Fruit fly (Drosophila melanogaster) whole organism, embryonic: ENCODE results near the gene CG15498.

Source experiments
- B-H2 ChIP-seq: fragments of 200-800 bp; sonication (Bioruptor generic); optimal IDR thresholded peaks from 2 replicates; lab custom pipeline; 2018; ENCODE audit warnings: missing biosample characterization, mild to moderate bottlenecking, missing genetic modification characterization
- CG10959 ChIP-seq: fragments of 200-800 bp; sonication (Bioruptor generic); IDR thresholded peaks from 2 replicates; pipeline ENCODE4 v1.3.6; 2022; ENCODE audit warnings: missing biosample characterization, missing genetic modification characterization
- CG12659 ChIP-seq: fragments of 200-800 bp; sonication (Bioruptor generic); optimal IDR thresholded peaks from 3 replicates; lab custom pipeline; 2017; ENCODE audit warnings: mild to moderate bottlenecking, missing biosample characterization, missing genetic modification reagents, missing genetic modification characterization
- CG1603 ChIP-seq: fragments of 200-800 bp; sonication (Bioruptor generic); optimal IDR thresholded peaks from 2 replicates; lab custom pipeline; 2019; ENCODE audit warnings: missing biosample characterization, mild to moderate bottlenecking, missing genetic modification characterization, moderate library complexity
- CG16863 ChIP-seq: fragments of 200-800 bp; sonication (Bioruptor generic); optimal IDR thresholded peaks from 3 replicates; lab custom pipeline; 2016; ENCODE audit warnings: missing biosample characterization, missing genetic modification characterization
- CG17186 ChIP-seq: fragments of 200-800 bp; sonication (Bioruptor generic); optimal IDR thresholded peaks from 3 replicates; lab custom pipeline; 2017; ENCODE audit warnings: missing biosample characterization, missing genetic modification reagents, missing genetic modification characterization
- CG17328 ChIP-seq: fragments of 200-800 bp; sonication (Bioruptor generic); IDR thresholded peaks from 2 replicates; pipeline ENCODE4 v1.3.6; 2022; ENCODE audit warnings: missing biosample characterization, missing genetic modification characterization
- CG17568 ChIP-seq: fragments of 200-800 bp; sonication (Bioruptor generic); optimal IDR thresholded peaks from 2 replicates; lab custom pipeline; 2018; ENCODE audit warnings: missing biosample characterization, mild to moderate bottlenecking, missing genetic modification characterization, moderate library complexity
- CG2875 ChIP-seq: fragments of 200-800 bp; sonication (Bioruptor generic); optimal IDR thresholded peaks from 2 replicates; lab custom pipeline; 2017; ENCODE audit warnings: missing biosample characterization, mild to moderate bottlenecking, missing genetic modification characterization, missing genetic modification reagents
- CG32532 ChIP-seq: fragments of 200-800 bp; sonication (Bioruptor generic); IDR thresholded peaks from 2 replicates; pipeline ENCODE4 v1.3.6; 2022; ENCODE audit warnings: missing biosample characterization, missing genetic modification characterization
- CG3281 ChIP-seq: fragments of 200-800 bp; sonication (Bioruptor generic); optimal IDR thresholded peaks from 3 replicates; lab custom pipeline; 2017; ENCODE audit warnings: missing biosample characterization, mild to moderate bottlenecking, missing genetic modification characterization
- CG33557 ChIP-seq: fragments of 200-800 bp; sonication (Bioruptor generic); optimal IDR thresholded peaks from 2 replicates; lab custom pipeline; 2019; ENCODE audit warnings: missing biosample characterization, mild to moderate bottlenecking, missing genetic modification characterization, moderate library complexity
- CG42726 ChIP-seq: fragments of 200-800 bp; sonication (Bioruptor generic); IDR thresholded peaks from 2 replicates; pipeline ENCODE4 v1.3.6; 2022; ENCODE audit warnings: missing biosample characterization, missing genetic modification characterization; ENCODE audit not compliant: partially characterized antibody
- CG5180 ChIP-seq: fragments of 200-800 bp; sonication (Bioruptor generic); optimal IDR thresholded peaks from 3 replicates; lab custom pipeline; 2017; ENCODE audit warnings: missing biosample characterization, missing genetic modification characterization, mild to moderate bottlenecking, moderate library complexity, missing genetic modification reagents
- CG6175 ChIP-seq: fragments of 200-800 bp; sonication (Bioruptor generic); IDR thresholded peaks from 3 replicates; pipeline ENCODE4 v1.3.6; 2022; ENCODE audit warnings: missing biosample characterization, missing genetic modification characterization
- CG8281 ChIP-seq: fragments of 200-800 bp; sonication (Bioruptor generic); optimal IDR thresholded peaks from 2 replicates; lab custom pipeline; 2018; ENCODE audit warnings: missing biosample characterization, mild to moderate bottlenecking, missing genetic modification characterization, moderate library complexity
- CG8290 ChIP-seq, 3 experiments: fragments of 200-800 bp; sonication (Bioruptor generic); optimal IDR thresholded peaks; 2 replicates each; lab custom pipeline; 2016 to 2019; ENCODE audit warnings: missing biosample characterization in 3 of 3, missing genetic modification characterization in 3 of 3, mild to moderate bottlenecking in 2 of 3, moderate library complexity in 1 of 3
- Dad ChIP-seq: fragments of 200-800 bp; sonication (Bioruptor generic); optimal IDR thresholded peaks from 3 replicates; lab custom pipeline; 2016; ENCODE audit warnings: missing biosample characterization, missing genetic modification characterization
- Drgx ChIP-seq: fragments of 200-800 bp; sonication (Bioruptor generic); IDR thresholded peaks from 2 replicates; pipeline ENCODE4 v1.3.6; 2022; ENCODE audit warnings: missing biosample characterization, missing genetic modification characterization
- HmgZ ChIP-seq: fragments of 200-800 bp; sonication (Bioruptor generic); optimal IDR thresholded peaks from 2 replicates; lab custom pipeline; 2018; ENCODE audit warnings: missing biosample characterization, mild to moderate bottlenecking, missing genetic modification characterization
- MTF-1 ChIP-seq: fragments of 200-800 bp; sonication (Bioruptor generic); optimal IDR thresholded peaks from 2 replicates; lab custom pipeline; 2018; ENCODE audit warnings: missing biosample characterization, mild to moderate bottlenecking, missing genetic modification characterization, borderline replicate concordance
- PHDP ChIP-seq: fragments of 200-800 bp; sonication (Bioruptor generic); optimal IDR thresholded peaks from 3 replicates; lab custom pipeline; 2018; ENCODE audit warnings: missing biosample characterization, mild to moderate bottlenecking, missing genetic modification characterization, moderate library complexity
- Pdp1 ChIP-seq, 2 experiments: fragments of 200-800 bp; sonication (Bioruptor generic); optimal IDR thresholded peaks; 3 replicates each; lab custom pipeline; 2016; ENCODE audit warnings: missing biosample characterization in 2 of 2, missing genetic modification characterization in 2 of 2, mild to moderate bottlenecking in 1 of 2, moderate library complexity in 1 of 2
- Sin3A ChIP-seq: fragments of >200 bp; optimal IDR thresholded peaks from 2 replicates; lab custom pipeline; 2018
- Spps ChIP-seq: fragments of 200-800 bp; sonication (Bioruptor generic); optimal IDR thresholded peaks from 2 replicates; lab custom pipeline; 2018; ENCODE audit warnings: missing biosample characterization, mild to moderate bottlenecking, missing genetic modification characterization
- TFAM ChIP-seq: fragments of 200-800 bp; sonication (Bioruptor generic); optimal IDR thresholded peaks from 2 replicates; lab custom pipeline; 2017; ENCODE audit warnings: missing biosample characterization, missing genetic modification characterization, inconsistent platforms
- Taf1 ChIP-seq: fragments of 200-800 bp; sonication (Bioruptor generic); IDR thresholded peaks from 2 replicates; pipeline ENCODE4 v1.3.6; 2022; ENCODE audit warnings: missing biosample characterization, missing genetic modification characterization
- Vsx1 ChIP-seq: fragments of 200-800 bp; sonication (Bioruptor generic); optimal IDR thresholded peaks from 2 replicates; lab custom pipeline; 2017; ENCODE audit warnings: missing biosample characterization, mild to moderate bottlenecking, missing genetic modification characterization, missing genetic modification reagents
- bab2 ChIP-seq: fragments of 200-800 bp; sonication (Bioruptor generic); optimal IDR thresholded peaks from 2 replicates; lab custom pipeline; 2016; ENCODE audit warnings: missing biosample characterization, missing genetic modification characterization
- bbx ChIP-seq: fragments of 200-800 bp; sonication (Bioruptor generic); IDR thresholded peaks from 2 replicates; pipeline ENCODE4 v1.3.6; 2022; ENCODE audit warnings: missing biosample characterization, missing genetic modification characterization; ENCODE audit not compliant: partially characterized antibody
- bigmax ChIP-seq: fragments of 200-800 bp; sonication (Bioruptor generic); optimal IDR thresholded peaks from 2 replicates; lab custom pipeline; 2018; ENCODE audit warnings: missing biosample characterization, mild to moderate bottlenecking, missing genetic modification characterization
- cad ChIP-seq: fragments of >200 bp; optimal IDR thresholded peaks from 2 replicates; lab custom pipeline; 2017; ENCODE audit warnings: missing biosample characterization, missing genetic modification characterization
- cas ChIP-seq: fragments of 200-800 bp; sonication (Bioruptor generic); IDR thresholded peaks from 2 replicates; pipeline ENCODE4 v1.3.6; 2022; ENCODE audit warnings: missing biosample characterization, missing genetic modification characterization
- croc ChIP-seq: fragments of 200-800 bp; sonication (Bioruptor generic); conservative IDR thresholded peaks from 3 replicates; pipeline ENCODE4 v1.3.6; 2022; ENCODE audit warnings: missing biosample characterization, missing genetic modification characterization
- crp ChIP-seq, 2 experiments: fragments of 200-800 bp; sonication (Bioruptor generic); optimal IDR thresholded peaks; 2 replicates in 1 of 2; 3 replicates in 1 of 2; lab custom pipeline; 2017; ENCODE audit warnings: missing biosample characterization in 2 of 2, missing genetic modification characterization in 2 of 2, mild to moderate bottlenecking in 1 of 2, moderate library complexity in 1 of 2
- cwo ChIP-seq: fragments of 200-800 bp; sonication (Bioruptor generic); optimal IDR thresholded peaks from 3 replicates; lab custom pipeline; 2017; ENCODE audit warnings: missing biosample characterization, missing genetic modification characterization, mild to moderate bottlenecking, moderate library complexity, missing genetic modification reagents
- eve ChIP-seq, 2 experiments: fragments of >200 bp; optimal IDR thresholded peaks; 2 replicates each; lab custom pipeline; 2017; ENCODE audit warnings: missing biosample characterization in 2 of 2, missing genetic modification characterization in 2 of 2
- eyg ChIP-seq: fragments of 200-800 bp; sonication (Bioruptor generic); optimal IDR thresholded peaks from 3 replicates; lab custom pipeline; 2016; ENCODE audit warnings: missing biosample characterization, missing genetic modification characterization
- lola ChIP-seq, 3 experiments: fragments of >200 bp in 2 of 3; fragments of 200-800 bp in 1 of 3; sonication (Bioruptor generic) in 1 of 3; optimal IDR thresholded peaks; 2 replicates each; lab custom pipeline; 2017 to 2019; ENCODE audit warnings: missing biosample characterization in 3 of 3, missing genetic modification characterization in 3 of 3, mild to moderate bottlenecking in 1 of 3, moderate library complexity in 1 of 3
- nerfin-1 ChIP-seq: fragments of 200-800 bp; sonication (Bioruptor generic); optimal IDR thresholded peaks from 3 replicates; lab custom pipeline; 2019; ENCODE audit warnings: missing biosample characterization, mild to moderate bottlenecking, missing genetic modification characterization, moderate library complexity
- nerfin-2 ChIP-seq: fragments of 200-800 bp; sonication (Bioruptor generic); IDR thresholded peaks from 2 replicates; pipeline ENCODE4 v1.3.6; 2022; ENCODE audit warnings: missing biosample characterization, missing genetic modification characterization; ENCODE audit not compliant: partially characterized antibody
- pho ChIP-seq: fragments of 200-800 bp; sonication (Bioruptor generic); optimal IDR thresholded peaks from 2 replicates; lab custom pipeline; 2016; ENCODE audit warnings: missing biosample characterization, missing genetic modification characterization
- scrt ChIP-seq: fragments of 200-800 bp; sonication (Bioruptor generic); optimal IDR thresholded peaks from 2 replicates; lab custom pipeline; 2018; ENCODE audit warnings: missing biosample characterization, mild to moderate bottlenecking, missing genetic modification characterization, moderate library complexity
- sens ChIP-seq: fragments of 200-800 bp; sonication (Bioruptor generic); peaks from one replicate; lab custom pipeline; 2016; ENCODE audit warnings: missing biosample characterization, missing genetic modification characterization
- ssp ChIP-seq: fragments of 200-800 bp; sonication (Bioruptor generic); IDR thresholded peaks from 2 replicates; pipeline ENCODE4 v1.3.6; 2022; ENCODE audit warnings: missing biosample characterization, missing genetic modification characterization
- stc ChIP-seq: fragments of 200-800 bp; sonication (Bioruptor generic); IDR thresholded peaks from 2 replicates; pipeline ENCODE4 v1.3.6; 2022; ENCODE audit warnings: missing biosample characterization, missing genetic modification characterization
- tgo ChIP-seq: fragments of 200-800 bp; sonication (Bioruptor generic); IDR thresholded peaks from 3 replicates; pipeline ENCODE4 v1.3.6; 2022; ENCODE audit warnings: missing biosample characterization, missing genetic modification characterization
- tin ChIP-seq: fragments of 200-800 bp; sonication (Bioruptor generic); optimal IDR thresholded peaks from 3 replicates; lab custom pipeline; 2016; ENCODE audit warnings: missing biosample characterization, missing genetic modification characterization
- wek ChIP-seq: fragments of 200-800 bp; sonication (Bioruptor generic); optimal IDR thresholded peaks from 3 replicates; lab custom pipeline; 2018; ENCODE audit warnings: missing biosample characterization, mild to moderate bottlenecking, missing genetic modification characterization, moderate library complexity
- z ChIP-seq: fragments of 200-800 bp; sonication (Bioruptor generic); IDR thresholded peaks from 3 replicates; pipeline ENCODE4 v1.3.6; 2022; ENCODE audit warnings: missing biosample characterization, missing genetic modification characterization

The CG15498 gene

dm6 chr3R:21580091-21580490 lies 11.1 kb upstream of the CG15498 start (continued):
- no peak for TF ChIP-seq CG5180 (GFP tag; lab: Kevin White, UChicago)
- TF ChIP-seq pho (GFP tag; lab: Kevin White, UChicago): no peak
- no peak for TF ChIP-seq Vsx1 (GFP tag; lab: Kevin White, UChicago)
- TF ChIP-seq B-H2: peak; percentile 60
- TF ChIP-seq scrt: no peak
- peak; percentile 39; the same call in 1 of the 2 replicates for TF ChIP-seq CG32532
- TF ChIP-seq stc (GFP tag; lab: Robert Waterston, UW): peak; percentile 40; the same call in 1 of the 2 replicates
- no peak for TF ChIP-seq eve (GFP tag; optimal IDR thresholded peaks at IDR 0.05; lab: Kevin White, UChicago)
- TF ChIP-seq tgo (GFP tag; lab: Robert Waterston, UW): no peak
- peak; percentile 50; the same call in 1 of the 2 replicates for TF ChIP-seq CG17328
- TF ChIP-seq TFAM (GFP tag; lab: Kevin White, UChicago): no peak
- TF ChIP-seq cwo (GFP tag; lab: Kevin White, UChicago): no peak
- TF ChIP-seq MTF-1 (GFP tag; lab: Kevin White, UChicago): no peak
- TF ChIP-seq CG8281 (tag; lab: Kevin White, UChicago): no peak
- no peak for TF ChIP-seq CG16863 (GFP tag; lab: Kevin White, UChicago)
- TF ChIP-seq Pdp1 (GFP tag; optimal IDR thresholded peaks at IDR 0.05; lab: Kevin White, UChicago): no peak
- no peak for TF ChIP-seq cad (GFP tag; lab: Kevin White, UChicago)
- TF ChIP-seq Drgx: no peak
- no peak for TF ChIP-seq z (GFP tag; lab: Robert Waterston, UW)
- peak; percentile 74 for TF ChIP-seq bbx
- TF ChIP-seq CG17568 (GFP tag; lab: Kevin White, UChicago): no peak
- TF ChIP-seq CG2875 (GFP tag; lab: Kevin White, UChicago): no peak
- no peak for TF ChIP-seq Taf1
- peak in 1 of 2 experiments; percentile 69 for TF ChIP-seq crp (GFP tag; optimal IDR thresholded peaks at IDR 0.05; lab: Kevin White, UChicago)
- peak; percentile 11 for TF ChIP-seq tin (GFP tag; lab: Kevin White, UChicago)
- no peak for TF ChIP-seq PHDP (tag; lab: Kevin White, UChicago)
- TF ChIP-seq CG12659 (GFP tag; lab: Kevin White, UChicago): peak; percentile 41
- TF ChIP-seq CG10959: no peak
- no peak for TF ChIP-seq CG6175 (GFP tag; lab: Robert Waterston, UW)
- no peak for TF ChIP-seq croc
- no peak for TF ChIP-seq Sin3A
- no peak for TF ChIP-seq CG17186 (GFP tag; lab: Kevin White, UChicago)
- no peak for TF ChIP-seq cas
- no peak for TF ChIP-seq Dad
- peak in 2 of 3 experiments; percentile 7 to 79 for TF ChIP-seq lola (GFP tag; optimal IDR thresholded peaks at IDR 0.05; lab: Kevin White, UChicago)
- no peak for TF ChIP-seq ssp (GFP tag; lab: Robert Waterston, UW)
- TF ChIP-seq eyg (GFP tag; lab: Kevin White, UChicago): no peak
- TF ChIP-seq CG3281: no peak
- no peak for TF ChIP-seq wek (GFP tag; lab: Kevin White, UChicago)
- TF ChIP-seq nerfin-1 (tag; lab: Kevin White, UChicago): no peak
- TF ChIP-seq HmgZ (tag; lab: Kevin White, UChicago): peak; percentile 82
- peak; percentile 96 for TF ChIP-seq CG8290 (GFP tag; optimal IDR thresholded peaks at IDR 0.05; lab: Kevin White, UChicago)
- peak in 1 of 2 experiments; percentile 82 for TF ChIP-seq CG8290 (tag; optimal IDR thresholded peaks at IDR 0.05; lab: Kevin White, UChicago)
- TF ChIP-seq CG42726: peak; percentile 86
- TF ChIP-seq nerfin-2 (GFP tag; lab: Robert Waterston, UW): peak; percentile 66
- no peak for TF ChIP-seq CG1603 (tag; lab: Kevin White, UChicago)
- peak; percentile 85 for TF ChIP-seq sens
- no peak for TF ChIP-seq Spps (tag; lab: Kevin White, UChicago)
- TF ChIP-seq CG33557: no peak
- TF ChIP-seq bab2 (GFP tag; lab: Kevin White, UChicago): no peak
- TF ChIP-seq bigmax (GFP tag; lab: Kevin White, UChicago): no peak
